Worm (Caenorhabditis elegans): Measurements from ENCODE around the gene snx-17.
A peak's percentile ranks its signal among the peaks of the same experiment; 100 is the strongest.

snx-17 gene

DNA sequence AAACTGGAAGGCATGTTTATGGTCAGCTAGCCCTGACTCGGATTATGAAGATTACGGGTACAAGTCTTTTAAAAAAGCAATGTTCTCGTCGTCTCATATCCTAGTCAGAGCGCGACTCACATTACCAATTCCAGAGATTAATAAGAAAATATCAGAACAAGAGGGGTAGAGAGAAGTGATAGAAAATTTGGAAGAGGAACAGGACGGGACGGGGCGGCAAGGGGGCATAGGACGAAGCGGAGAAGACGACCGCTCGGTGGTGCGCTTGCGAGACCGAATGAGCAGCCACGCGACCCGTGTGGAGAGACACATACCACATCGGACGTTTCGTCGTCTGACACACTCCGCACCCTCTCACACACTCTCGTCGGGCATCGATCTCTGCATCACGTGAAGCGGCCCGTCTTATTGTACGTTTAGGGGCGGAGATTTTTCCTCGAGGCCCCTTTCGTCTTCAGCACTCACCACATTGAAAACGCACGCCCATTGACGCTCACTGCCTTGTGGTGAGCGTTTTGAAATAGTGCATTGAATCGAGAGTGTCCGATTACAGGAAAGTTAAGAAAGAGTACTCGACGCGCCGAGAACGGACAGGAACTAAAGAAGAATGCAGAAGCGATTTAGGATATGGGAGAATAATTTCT is 23.0 kb upstream of the snx-17 start (continued):
- TF ChIP-seq ceh-27 (GFP tag; optimal IDR thresholded peaks at IDR 0.05) (peak; percentile 94), madf-3 (GFP tag; IDR thresholded peaks at IDR 0.05) (no peak), F33H1.4 (GFP tag; IDR thresholded peaks at IDR 0.05) (no peak), die-1 (tag; optimal IDR thresholded peaks at IDR 0.05) (peak; percentile 44), lsy-27 (tag; optimal IDR thresholded peaks at IDR 0.05; ENCODE audit: borderline replicate concordance, insufficient read depth) (no peak), him-1 (tag; optimal IDR thresholded peaks at IDR 0.05) (no peak), nfyb-1 (GFP tag; IDR thresholded peaks at IDR 0.05) (peak; percentile 94), hmg-20 (GFP tag; IDR thresholded peaks at IDR 0.05) (no peak), zim-3 (tag; optimal IDR thresholded peaks at IDR 0.05) (no peak), F22D6.2 (tag; optimal IDR thresholded peaks at IDR 0.05) (peak; percentile 71), attf-3 (GFP tag; conservative IDR thresholded peaks at IDR 0.05) (no peak), snpc-4 (GFP tag; optimal IDR thresholded peaks at IDR 0.05) (peak; percentile 18), snpc-4 (tag; optimal IDR thresholded peaks at IDR 0.05) (peak; percentile 47 to 81 (median 72)), ceh-40 (GFP tag; IDR thresholded peaks at IDR 0.05) (0 out of 2 replicates have a peak, but pooled peaks have one; percentile 58), unc-130 (GFP tag; optimal IDR thresholded peaks at IDR 0.05) (no peak), C17E4.6 (GFP tag; IDR thresholded peaks at IDR 0.05) (peak; percentile 24; the same call in 1 of the 2 replicates), bed-1 (GFP tag; IDR thresholded peaks at IDR 0.05) (no peak), mel-28 (tag; optimal IDR thresholded peaks at IDR 0.05; ENCODE audit: borderline replicate concordance) (no peak), Y53F4B.3 (GFP tag; IDR thresholded peaks at IDR 0.05) (no peak), pha-4 (tag; optimal IDR thresholded peaks at IDR 0.05) (no peak), snpc-3.4 (tag; optimal IDR thresholded peaks at IDR 0.05) (no peak), Y53G8AR.9 (GFP tag; conservative IDR thresholded peaks at IDR 0.05) (peak; percentile 75), cebp-1 (GFP tag; IDR thresholded peaks at IDR 0.05) (0 out of 2 replicates have a peak, but pooled peaks have one; percentile 60), cebp-1 (tag; optimal IDR thresholded peaks at IDR 0.05) (peak; percentile 95), Y56A3A.18 (GFP tag; IDR thresholded peaks at IDR 0.05) (0 out of 2 replicates have a peak, but pooled peaks have one; percentile 38), nhr-90 (tag; optimal IDR thresholded peaks at IDR 0.05) (peak; percentile 83), cebp-2 (GFP tag; IDR thresholded peaks at IDR 0.05) (0 out of 2 replicates have a peak, but pooled peaks have one; percentile 43), akir-1 (GFP tag; optimal IDR thresholded peaks at IDR 0.05) (no peak), sptf-2 (GFP tag; optimal IDR thresholded peaks at IDR 0.05) (no peak), xnd-1 (tag; optimal IDR thresholded peaks at IDR 0.05) (no peak), ztf-18 (tag; optimal IDR thresholded peaks at IDR 0.05) (peak; percentile 34), lin-26 (GFP tag; IDR thresholded peaks at IDR 0.05) (peak; percentile 76), nhr-120 (GFP tag; IDR thresholded peaks at IDR 0.05) (no peak), mes-4 (tag; optimal IDR thresholded peaks at IDR 0.05) (no peak), lin-35 (GFP tag; optimal IDR thresholded peaks at IDR 0.05) (peak in 1 of 3 experiments; percentile 54), D2030.7 (GFP tag; IDR thresholded peaks at IDR 0.05) (no peak), nfya-1 (tag; optimal IDR thresholded peaks at IDR 0.05; ENCODE audit: borderline replicate concordance, insufficient read depth) (no peak), rpc-1 (optimal IDR thresholded peaks at IDR 0.05) (no peak), rpc-1 (tag; optimal IDR thresholded peaks at IDR 0.05) (no peak), tbx-9 (tag; optimal IDR thresholded peaks at IDR 0.05; ENCODE audit: borderline replicate concordance) (no peak), mxl-1 (tag; optimal IDR thresholded peaks at IDR 0.05) (peak; percentile 8), ztf-6 (GFP tag; IDR thresholded peaks at IDR 0.05) (no peak; the same call in 1 of the 2 replicates), sdz-38 (tag; optimal IDR thresholded peaks at IDR 0.05) (peak; percentile 32), T07F8.4 (tag; optimal IDR thresholded peaks at IDR 0.05) (peak; percentile 45), ccch-3 (GFP tag; optimal IDR thresholded peaks at IDR 0.05) (no peak), aptf-2 (GFP tag; conservative IDR thresholded peaks at IDR 0.05) (peak; percentile 43; the same call in 1 of the 2 replicates), mcd-1 (GFP tag; IDR thresholded peaks at IDR 0.05) (peak; percentile 83), B0261.1 (tag; optimal IDR thresholded peaks at IDR 0.05) (peak; percentile 27)

All from whole organism, young adult.